Worm (Caenorhabditis elegans) whole organism, L2 larva: ENCODE measurements around the gene sma-1.

Source experiments
- F13H6.1 ChIP-seq: sonication (generic microtip); optimal IDR thresholded peaks from 2 replicates; lab custom pipeline; 2016; ENCODE audit warnings: missing genetic modification characterization, missing compliant biosample characterization
- R02D3.7 ChIP-seq: fragments of 150-350 bp; optimal IDR thresholded peaks from 2 replicates; lab custom pipeline; 2014; ENCODE audit warnings: missing biosample characterization, missing genetic modification characterization
- Y55F3AM.14 ChIP-seq: fragments of 200-800 bp; sonication (Bioruptor generic); optimal IDR thresholded peaks from 2 replicates; lab custom pipeline; 2018; ENCODE audit warnings: mild to moderate bottlenecking, missing genetic modification characterization, missing compliant biosample characterization
- ZK546.5 ChIP-seq: sonication (generic microtip); optimal IDR thresholded peaks from 2 replicates; lab custom pipeline; 2017; ENCODE audit warnings: missing biosample characterization, missing genetic modification characterization
- alr-1 ChIP-seq: fragments of 150-350 bp; optimal IDR thresholded peaks from 2 replicates; lab custom pipeline; 2014; ENCODE audit warnings: missing biosample characterization, missing genetic modification characterization
- ama-1 ChIP-seq: fragments of 150-350 bp; optimal IDR thresholded peaks from 2 replicates; lab custom pipeline; 2018; ENCODE audit warnings: inconsistent platforms
- blmp-1 ChIP-seq: sonication (generic microtip); optimal IDR thresholded peaks from 2 replicates; lab custom pipeline; 2017; ENCODE audit warnings: missing genetic modification characterization, mild to moderate bottlenecking, missing compliant biosample characterization, antibody characterized with exemption, moderate library complexity; ENCODE audit not compliant: insufficient read depth
- ceh-16 ChIP-seq: fragments of 150-350 bp; optimal IDR thresholded peaks from 2 replicates; lab custom pipeline; 2014; ENCODE audit warnings: missing biosample characterization, missing genetic modification characterization
- ceh-82 ChIP-seq: fragments of 150-350 bp; optimal IDR thresholded peaks from 2 replicates; lab custom pipeline; 2014; ENCODE audit warnings: missing biosample characterization, missing genetic modification characterization
- crh-2 ChIP-seq: sonication (generic microtip); optimal IDR thresholded peaks from 2 replicates; lab custom pipeline; 2017; ENCODE audit warnings: missing biosample characterization, missing genetic modification characterization
- egl-27 ChIP-seq: sonication (generic microtip); optimal IDR thresholded peaks from 3 replicates; lab custom pipeline; 2017; ENCODE audit warnings: missing biosample characterization, missing genetic modification reagents, missing genetic modification characterization
- elt-1 ChIP-seq: fragments of 150-350 bp; optimal IDR thresholded peaks from 2 replicates; lab custom pipeline; 2014; ENCODE audit warnings: missing biosample characterization, missing genetic modification characterization
- lin-13 ChIP-seq: fragments of 150-350 bp; optimal IDR thresholded peaks from 2 replicates; lab custom pipeline; 2014; ENCODE audit warnings: missing biosample characterization, missing genetic modification reagents, missing genetic modification characterization
- lin-39 ChIP-seq: fragments of 150-350 bp; optimal IDR thresholded peaks from 2 replicates; lab custom pipeline; 2014; ENCODE audit warnings: missing biosample characterization, missing genetic modification reagents, missing genetic modification characterization
- lsy-2 ChIP-seq, 2 experiments: fragments of 150-350 bp in 1 of 2; sonication (generic microtip) in 1 of 2; optimal IDR thresholded peaks; 2 replicates each; lab custom pipeline; 2014 to 2017; ENCODE audit warnings: missing biosample characterization in 2 of 2, missing genetic modification characterization in 2 of 2
- mbf-1 ChIP-seq: sonication (generic microtip); optimal IDR thresholded peaks from 2 replicates; lab custom pipeline; 2017; ENCODE audit warnings: missing biosample characterization, missing genetic modification characterization
- mdl-1 ChIP-seq, 2 experiments: fragments of 150-350 bp in 1 of 2; sonication (generic microtip) in 1 of 2; optimal IDR thresholded peaks; 2 replicates each; lab custom pipeline; 2017; ENCODE audit warnings: missing biosample characterization in 2 of 2, missing genetic modification characterization in 2 of 2
- nhr-10 ChIP-seq: sonication (generic microtip); optimal IDR thresholded peaks from 2 replicates; lab custom pipeline; 2017; ENCODE audit warnings: missing biosample characterization, missing genetic modification characterization
- nhr-11 ChIP-seq: fragments of 150-350 bp; optimal IDR thresholded peaks from 2 replicates; lab custom pipeline; 2014; ENCODE audit warnings: missing biosample characterization, missing genetic modification characterization
- nhr-12 ChIP-seq: fragments of 150-350 bp; optimal IDR thresholded peaks from 2 replicates; lab custom pipeline; 2014; ENCODE audit warnings: missing biosample characterization, missing genetic modification characterization
- nhr-21 ChIP-seq: fragments of 150-350 bp; optimal IDR thresholded peaks from 2 replicates; lab custom pipeline; 2014; ENCODE audit warnings: missing biosample characterization, missing genetic modification characterization
- nhr-23 ChIP-seq: fragments of 150-350 bp; optimal IDR thresholded peaks from 2 replicates; lab custom pipeline; 2014; ENCODE audit warnings: missing biosample characterization, missing genetic modification reagents, missing genetic modification characterization
- nhr-237 ChIP-seq: fragments of 150-350 bp; optimal IDR thresholded peaks from 2 replicates; lab custom pipeline; 2014; ENCODE audit warnings: missing biosample characterization, missing genetic modification characterization
- nhr-25 ChIP-seq: fragments of 150-350 bp; sonication (generic microtip); optimal IDR thresholded peaks from 3 replicates; lab custom pipeline; 2014; ENCODE audit warnings: missing biosample characterization, missing genetic modification characterization
- nhr-6 ChIP-seq: fragments of 150-350 bp; optimal IDR thresholded peaks from 2 replicates; lab custom pipeline; 2014; ENCODE audit warnings: missing biosample characterization, missing genetic modification characterization
- nhr-77 ChIP-seq: fragments of 150-350 bp; optimal IDR thresholded peaks from 2 replicates; lab custom pipeline; 2014; ENCODE audit warnings: missing biosample characterization, missing genetic modification characterization
- peb-1 ChIP-seq: fragments of 150-350 bp; optimal IDR thresholded peaks from 2 replicates; lab custom pipeline; 2014; ENCODE audit warnings: missing biosample characterization, missing genetic modification characterization
- sma-3 ChIP-seq: sonication (generic microtip); optimal IDR thresholded peaks from 2 replicates; lab custom pipeline; 2016; ENCODE audit warnings: missing genetic modification reagents, missing genetic modification characterization, missing compliant biosample characterization
- sma-9 ChIP-seq, 2 experiments: fragments of 150-350 bp in 1 of 2; sonication (generic microtip) in 1 of 2; optimal IDR thresholded peaks; 2 replicates each; lab custom pipeline; 2014 to 2016; ENCODE audit warnings: missing genetic modification characterization in 2 of 2, mild to moderate bottlenecking in 1 of 2, missing biosample characterization in 1 of 2, missing compliant biosample characterization in 1 of 2, missing genetic modification reagents in 1 of 2, moderate library complexity in 1 of 2
- snpc-4 ChIP-seq: fragments of 150-350 bp; optimal IDR thresholded peaks from 2 replicates; lab custom pipeline; 2014; ENCODE audit warnings: missing biosample characterization, missing genetic modification characterization
- unc-39 ChIP-seq: fragments of 150-350 bp; optimal IDR thresholded peaks from 2 replicates; lab custom pipeline; 2014; ENCODE audit warnings: missing biosample characterization, missing genetic modification characterization
- unc-55 ChIP-seq: fragments of 150-350 bp; sonication (generic microtip); optimal IDR thresholded peaks from 3 replicates; lab custom pipeline; 2014; ENCODE audit warnings: missing biosample characterization, missing genetic modification reagents, missing genetic modification characterization
- unc-62 ChIP-seq: fragments of 150-350 bp; optimal IDR thresholded peaks from 2 replicates; lab custom pipeline; 2014; ENCODE audit warnings: missing biosample characterization, missing genetic modification reagents, missing genetic modification characterization
- zag-1 ChIP-seq: fragments of 150-350 bp; optimal IDR thresholded peaks from 2 replicates; lab custom pipeline; 2014; ENCODE audit warnings: missing biosample characterization, missing genetic modification characterization
- ztf-11 ChIP-seq: sonication (generic microtip); optimal IDR thresholded peaks from 2 replicates; lab custom pipeline; 2017; ENCODE audit warnings: missing biosample characterization, missing genetic modification characterization
- ztf-4 ChIP-seq: fragments of 150-350 bp; optimal IDR thresholded peaks from 2 replicates; lab custom pipeline; 2014; ENCODE audit warnings: missing biosample characterization, missing genetic modification characterization

sma-1 gene

DNA sequence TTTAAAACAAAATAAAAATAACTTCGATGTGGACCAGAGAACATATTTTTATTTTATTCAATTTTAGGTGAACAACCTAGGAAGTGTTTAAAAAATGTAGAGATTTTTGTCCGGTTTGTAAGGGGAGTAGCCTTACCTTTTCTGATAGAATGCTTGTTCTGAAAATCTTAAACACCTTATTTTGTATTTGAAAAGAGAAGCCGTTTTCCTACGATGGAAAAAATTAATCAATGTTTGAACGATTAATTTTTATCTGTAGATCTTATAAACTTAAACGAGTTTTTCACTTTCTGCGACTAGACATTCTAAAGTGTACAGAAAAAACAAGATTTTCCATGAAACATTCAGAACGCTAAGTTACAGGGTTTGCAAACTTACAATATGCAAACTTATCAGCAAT, 43.1 kb downstream of the sma-1 start, which contains the start of gene F58H1.6:
Gene F58H1.6 (plus strand): TSS at position 301 of the 400 bp plus-strand sequence.
- TF ChIP-seq nhr-237 (tag; lab: Kevin White, UChicago) = no peak
- TF ChIP-seq mdl-1 (tag; optimal IDR thresholded peaks at IDR 0.05; lab: Kevin White, UChicago) = no peak
- TF ChIP-seq lin-13 (GFP tag; lab: Kevin White, UChicago) = no peak
- TF ChIP-seq peb-1 = no peak
- TF ChIP-seq nhr-6 (tag; lab: Kevin White, UChicago) = no peak
- no peak for TF ChIP-seq nhr-23 (tag; lab: Kevin White, UChicago)
- TF ChIP-seq snpc-4 (tag; lab: Kevin White, UChicago) = no peak
- no peak for TF ChIP-seq nhr-11 (tag; lab: Kevin White, UChicago)
- TF ChIP-seq lin-39 (tag; lab: Kevin White, UChicago) = no peak
- no peak for TF ChIP-seq elt-1 (tag; lab: Kevin White, UChicago)
- no peak for TF ChIP-seq nhr-21
- no peak for TF ChIP-seq nhr-12 (tag; lab: Kevin White, UChicago)
- TF ChIP-seq unc-62 (GFP tag; lab: Kevin White, UChicago) = no peak
- TF ChIP-seq ceh-82 (tag; lab: Kevin White, UChicago) = no peak
- no peak for TF ChIP-seq mbf-1 (tag; lab: Kevin White, UChicago)

DNA sequence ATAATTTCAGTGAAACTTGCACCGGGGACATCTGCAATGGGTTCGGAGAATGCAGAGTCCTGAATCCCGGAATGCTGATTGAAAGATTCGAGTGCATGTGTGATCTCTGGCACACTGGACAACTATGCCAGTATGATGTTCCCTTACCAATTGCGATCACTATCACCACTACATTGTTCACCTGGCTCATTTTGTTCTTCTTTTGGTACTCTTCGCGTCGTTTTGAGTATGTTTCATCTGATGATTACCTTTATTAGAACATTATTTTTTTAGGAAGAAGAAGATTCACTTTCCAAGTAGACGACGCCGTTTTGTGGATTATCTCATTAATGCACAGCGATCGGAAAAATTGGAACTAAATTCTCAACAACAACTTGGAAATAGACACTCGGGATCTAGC, 44.5 kb downstream of the sma-1 start:
- no peak for TF ChIP-seq ZK546.5
- TF ChIP-seq ceh-16 (tag; lab: Kevin White, UChicago) = no peak

DNA sequence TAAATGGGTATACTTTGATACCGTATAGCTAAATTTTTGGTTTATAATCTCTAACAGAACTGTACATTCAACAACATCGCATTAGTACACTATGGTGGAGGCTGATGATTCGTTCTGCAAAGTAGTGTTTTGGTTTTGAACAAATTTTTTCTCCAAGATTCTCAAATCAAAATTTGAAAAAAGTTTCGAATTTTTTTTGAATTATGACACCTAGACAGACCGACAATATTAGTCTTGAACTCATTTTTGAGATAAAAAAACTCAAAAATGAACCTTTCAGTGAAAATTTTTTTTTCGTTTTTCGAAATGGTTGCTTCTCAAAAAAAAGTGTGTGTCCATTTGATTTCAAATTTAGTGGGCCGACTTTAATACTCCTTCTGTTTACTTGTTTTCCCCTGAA, 46.2 kb downstream of the sma-1 start:
- TF ChIP-seq mdl-1 (tag; optimal IDR thresholded peaks at IDR 0.05; lab: Kevin White, UChicago) (no peak), nhr-6 (tag; lab: Kevin White, UChicago) (no peak), nhr-25 (no peak), R02D3.7 (tag; lab: Kevin White, UChicago) (no peak), lin-39 (tag; lab: Kevin White, UChicago) (no peak), peb-1 (no peak), ceh-16 (tag; lab: Kevin White, UChicago) (no peak), ama-1 (lab: Kevin White, UChicago) (no peak), sma-9 (GFP tag; optimal IDR thresholded peaks at IDR 0.05; lab: Kevin White, UChicago) (no peak), sma-9 (tag; optimal IDR thresholded peaks at IDR 0.05; lab: Kevin White, UChicago) (no peak), Y55F3AM.14 (GFP tag; lab: Kevin White, UChicago) (no peak), nhr-10 (tag; lab: Kevin White, UChicago) (no peak), unc-39 (tag; lab: Kevin White, UChicago) (no peak), lin-13 (GFP tag; lab: Kevin White, UChicago) (no peak), alr-1 (tag; lab: Kevin White, UChicago) (no peak), F13H6.1 (tag; lab: Kevin White, UChicago) (no peak), lsy-2 (tag; optimal IDR thresholded peaks at IDR 0.05; lab: Kevin White, UChicago) (no peak), crh-2 (no peak), unc-55 (no peak)

DNA sequence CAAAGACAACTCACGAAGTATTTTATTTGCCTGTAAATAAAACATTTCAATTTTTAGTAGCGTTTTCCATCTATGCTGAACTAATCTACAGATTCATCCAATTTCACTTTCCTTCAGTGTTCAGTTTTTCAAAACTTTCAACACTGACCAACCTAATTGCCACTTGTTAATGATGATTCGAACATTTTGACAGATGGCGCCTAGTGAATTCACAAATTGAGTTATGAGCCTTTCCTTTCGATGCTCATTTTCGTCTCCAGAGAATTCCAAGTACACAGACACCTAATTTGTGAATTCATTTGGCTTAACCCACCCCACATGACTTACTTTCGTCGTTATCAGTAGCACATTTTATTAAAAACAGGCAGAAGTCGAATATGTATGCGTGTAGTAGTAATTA, 47.6 kb downstream of the sma-1 start:
- no peak for TF ChIP-seq lin-13 (GFP tag; lab: Kevin White, UChicago)
- TF ChIP-seq ztf-4 = no peak
- no peak for TF ChIP-seq nhr-77 (tag; lab: Kevin White, UChicago)
- no peak for TF ChIP-seq sma-3
- TF ChIP-seq ztf-11 (tag; lab: Kevin White, UChicago) = no peak
- TF ChIP-seq elt-1 (tag; lab: Kevin White, UChicago) = no peak
- no peak for TF ChIP-seq egl-27 (tag; lab: Kevin White, UChicago)
- TF ChIP-seq blmp-1 (tag; lab: Kevin White, UChicago) = no peak

DNA sequence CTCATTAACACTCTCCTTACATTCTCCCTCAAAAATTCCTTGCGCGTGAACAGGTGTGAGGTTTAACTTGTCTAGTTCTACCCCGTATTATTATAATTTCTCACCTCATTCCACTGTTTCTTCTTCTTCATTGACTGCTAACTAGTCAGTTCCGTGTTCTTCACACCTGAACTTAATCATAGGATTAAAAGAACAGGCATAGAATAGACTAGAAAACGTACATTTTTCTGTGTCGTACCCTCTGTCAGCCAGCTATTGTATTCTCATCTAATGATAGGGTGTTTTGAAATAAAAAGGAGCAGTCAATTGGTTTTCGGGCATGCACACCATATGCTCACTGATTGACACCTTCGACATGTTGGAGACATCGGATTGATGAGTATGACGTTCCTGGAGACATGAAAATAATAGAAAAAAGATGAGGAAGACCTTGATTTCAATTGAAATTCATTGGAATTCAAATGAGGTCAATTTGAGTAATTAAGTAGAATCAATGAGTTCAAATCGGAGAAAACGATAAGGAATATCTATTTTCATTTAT, 48.2 kb downstream of the sma-1 start:
- no peak for TF ChIP-seq lin-13 (GFP tag; lab: Kevin White, UChicago)
- no peak for TF ChIP-seq egl-27 (tag; lab: Kevin White, UChicago)
- TF ChIP-seq ceh-16 (tag; lab: Kevin White, UChicago) = no peak
- no peak for TF ChIP-seq nhr-6 (tag; lab: Kevin White, UChicago)
- TF ChIP-seq nhr-12 (tag; lab: Kevin White, UChicago) = no peak
- no peak for TF ChIP-seq mdl-1 (tag; optimal IDR thresholded peaks at IDR 0.05; lab: Kevin White, UChicago)
- no peak for TF ChIP-seq elt-1 (tag; lab: Kevin White, UChicago)
- no peak for TF ChIP-seq zag-1 (tag; lab: Kevin White, UChicago)
- no peak for TF ChIP-seq ZK546.5
- TF ChIP-seq sma-3 = no peak
- no peak for TF ChIP-seq unc-62 (GFP tag; lab: Kevin White, UChicago)
- no peak for TF ChIP-seq nhr-21
- TF ChIP-seq nhr-10 (tag; lab: Kevin White, UChicago) = no peak
- TF ChIP-seq nhr-25 = no peak
